Fruit fly (Drosophila melanogaster): ENCODE measurements around the gene CG10958.

Gene CG10958

dm6 chrX:8100026-8100825 is 31.9 kb upstream of the CG10958 start (continued):
- peak; percentile 49 for TF ChIP-seq zen (tag; optimal IDR thresholded peaks at IDR 0.05)
- TF ChIP-seq HLH54F (GFP tag; optimal IDR thresholded peaks at IDR 0.05), result peak; percentile 49
- TF ChIP-seq org-1 (GFP tag; optimal IDR thresholded peaks at IDR 0.05), result peak; percentile 70
- peak; percentile 66 for TF ChIP-seq CG30431 (GFP tag; optimal IDR thresholded peaks at IDR 0.05)
- TF ChIP-seq z (GFP tag; IDR thresholded peaks at IDR 0.05), result no peak
- no peak for TF ChIP-seq amos (GFP tag; IDR thresholded peaks at IDR 0.05; ENCODE audit: partially characterized antibody)
- peak; percentile 86 for TF ChIP-seq scrt (GFP tag; optimal IDR thresholded peaks at IDR 0.05)
- TF ChIP-seq HLHmδ (GFP tag; optimal IDR thresholded peaks at IDR 0.05), result no peak
- TF ChIP-seq Stat92E (GFP tag; optimal IDR thresholded peaks at IDR 0.05), result no peak
- peak; percentile 41 for TF ChIP-seq CG15073 (GFP tag; optimal IDR thresholded peaks at IDR 0.05)
- peak; percentile 62 to 90 for TF ChIP-seq bsh (GFP tag; optimal IDR thresholded peaks at IDR 0.05)
- TF ChIP-seq CG42726 (GFP tag; IDR thresholded peaks at IDR 0.05; ENCODE audit: partially characterized antibody), result no peak
- no peak for TF ChIP-seq Doc2 (GFP tag; IDR thresholded peaks at IDR 0.05)
- TF ChIP-seq Dfd (GFP tag; optimal IDR thresholded peaks at IDR 0.05), result no peak
- peak; percentile 49 to 87 for TF ChIP-seq Hr51 (GFP tag; optimal IDR thresholded peaks at IDR 0.05)
- TF ChIP-seq dmrt99B (tag; optimal IDR thresholded peaks at IDR 0.05), result peak; percentile 90
- TF ChIP-seq CG7357 (GFP tag; IDR thresholded peaks at IDR 0.05), result peak; percentile 77
- no peak for TF ChIP-seq CG15479 (GFP tag; optimal IDR thresholded peaks at IDR 0.05)
- TF ChIP-seq usp (GFP tag; optimal IDR thresholded peaks at IDR 0.05), result no peak
- TF ChIP-seq CG2202 (tag; optimal IDR thresholded peaks at IDR 0.05), result peak; percentile 60
- peak; percentile 90 for TF ChIP-seq ATbp (GFP tag; optimal IDR thresholded peaks at IDR 0.05)
- peak; percentile 71 for TF ChIP-seq CG12071 (GFP tag; optimal IDR thresholded peaks at IDR 0.05)
- TF ChIP-seq Xrp1 (GFP tag; IDR thresholded peaks at IDR 0.05), result peak; percentile 90
- no peak for TF ChIP-seq D (optimal IDR thresholded peaks at IDR 0.05)
- TF ChIP-seq D (GFP tag; optimal IDR thresholded peaks at IDR 0.05), result peak; percentile 78
- TF ChIP-seq tap (tag; optimal IDR thresholded peaks at IDR 0.05), result peak; percentile 81
- TF ChIP-seq inv (GFP tag; IDR thresholded peaks at IDR 0.05; ENCODE audit: partially characterized antibody), result no peak
- TF ChIP-seq Oaz (GFP tag; IDR thresholded peaks at IDR 0.05), result peak; percentile 65
- peak; percentile 58 for TF ChIP-seq bab2 (GFP tag; optimal IDR thresholded peaks at IDR 0.05)
- peak; percentile 42 for TF ChIP-seq Myb (GFP tag; optimal IDR thresholded peaks at IDR 0.05)
- TF ChIP-seq Lpt (GFP tag; optimal IDR thresholded peaks at IDR 0.05), result no peak
- no peak for TF ChIP-seq ato (GFP tag; IDR thresholded peaks at IDR 0.05; ENCODE audit: partially characterized antibody)
- TF ChIP-seq ewg (GFP tag; optimal IDR thresholded peaks at IDR 0.05), result peak; percentile 95
- peak; percentile 87 for TF ChIP-seq CG32532 (GFP tag; IDR thresholded peaks at IDR 0.05)
- TF ChIP-seq Six4 (GFP tag; optimal IDR thresholded peaks at IDR 0.05), result peak; percentile 70
- TF ChIP-seq slbo (GFP tag; IDR thresholded peaks at IDR 0.05), result peak; percentile 88
- TF ChIP-seq grn (GFP tag; optimal IDR thresholded peaks at IDR 0.05), result no peak
- TF ChIP-seq CG16863 (GFP tag; optimal IDR thresholded peaks at IDR 0.05), result peak; percentile 47
- TF ChIP-seq exex (tag; optimal IDR thresholded peaks at IDR 0.05), result peak; percentile 48
- TF ChIP-seq CG12236 (GFP tag; optimal IDR thresholded peaks at IDR 0.05), result no peak
- peak; percentile 49 for TF ChIP-seq lbe (GFP tag; optimal IDR thresholded peaks at IDR 0.05)
- TF ChIP-seq phol (tag; optimal IDR thresholded peaks at IDR 0.05), result peak; percentile 81
- TF ChIP-seq vfl (GFP tag; optimal IDR thresholded peaks at IDR 0.05), result peak; percentile 61
- peak; percentile 81 for TF ChIP-seq Aef1 (GFP tag; IDR thresholded peaks at IDR 0.05)
- TF ChIP-seq Mes4 (GFP tag; optimal IDR thresholded peaks at IDR 0.05), result peak; percentile 26
- no peak for TF ChIP-seq Elba2 (GFP tag; optimal IDR thresholded peaks at IDR 0.05)
- peak; percentile 47 for TF ChIP-seq CG17802 (tag; optimal IDR thresholded peaks at IDR 0.05)
- TF ChIP-seq YL-1 (GFP tag; optimal IDR thresholded peaks at IDR 0.05), result peak; percentile 36
- peak; percentile 82 for TF ChIP-seq Oli (tag; optimal IDR thresholded peaks at IDR 0.05)

All from whole organism, embryonic.